Worm (Caenorhabditis elegans) whole organism, late embryonic: ENCODE measurements around the gene srz-11.

Experiments
- C08G9.2 ChIP-seq: sonication (generic microtip); optimal IDR thresholded peaks from 2 replicates; lab custom pipeline; 2016; ENCODE audit warnings: mild to moderate bottlenecking, missing genetic modification characterization, moderate library complexity, missing compliant biosample characterization
- C38D4.7 ChIP-seq: fragments of 200-800 bp; sonication (Bioruptor generic); optimal IDR thresholded peaks from 2 replicates; lab custom pipeline; 2018; ENCODE audit warnings: mild to moderate bottlenecking, missing genetic modification characterization, moderate library complexity, missing compliant biosample characterization
- F13H6.1 ChIP-seq: sonication (generic microtip); optimal IDR thresholded peaks from 2 replicates; lab custom pipeline; 2016; ENCODE audit warnings: missing genetic modification characterization, missing compliant biosample characterization
- T23F11.4 ChIP-seq: fragments of 200-800 bp; sonication (Bioruptor generic); optimal IDR thresholded peaks from 2 replicates; lab custom pipeline; 2018; ENCODE audit warnings: mild to moderate bottlenecking, missing genetic modification characterization, missing compliant biosample characterization
- ahr-1 ChIP-seq: sonication (generic microtip); optimal IDR thresholded peaks from 2 replicates; lab custom pipeline; 2016; ENCODE audit warnings: missing genetic modification characterization, missing compliant biosample characterization
- ceh-14 ChIP-seq: sonication (generic microtip); optimal IDR thresholded peaks from 2 replicates; lab custom pipeline; 2016; ENCODE audit warnings: missing genotype, missing genetic modification characterization, missing compliant biosample characterization
- ceh-18 ChIP-seq: sonication (generic microtip); optimal IDR thresholded peaks from 2 replicates; lab custom pipeline; 2016; ENCODE audit warnings: missing genetic modification characterization, missing compliant biosample characterization
- ceh-2 ChIP-seq: sonication (generic microtip); optimal IDR thresholded peaks from 2 replicates; lab custom pipeline; 2016; ENCODE audit warnings: missing genotype, missing genetic modification characterization, missing compliant biosample characterization
- ceh-22 ChIP-seq: sonication (generic microtip); optimal IDR thresholded peaks from 2 replicates; lab custom pipeline; 2017; ENCODE audit warnings: missing biosample characterization, missing genetic modification characterization
- ceh-30 ChIP-seq: fragments of 150-350 bp; optimal IDR thresholded peaks from 2 replicates; lab custom pipeline; 2014; ENCODE audit warnings: missing biosample characterization, missing genetic modification characterization
- ceh-31 ChIP-seq: sonication (generic microtip); optimal IDR thresholded peaks from 2 replicates; lab custom pipeline; 2016; ENCODE audit warnings: missing genetic modification characterization, missing compliant biosample characterization
- ceh-34 ChIP-seq: sonication (generic microtip); optimal IDR thresholded peaks from 2 replicates; lab custom pipeline; 2016; ENCODE audit warnings: mild to moderate bottlenecking, missing genetic modification characterization, missing compliant biosample characterization
- ceh-45 ChIP-seq: fragments of 200-800 bp; sonication (Bioruptor generic); IDR thresholded peaks from 2 replicates; pipeline ENCODE4 v1.3.6; 2022; ENCODE audit warnings: missing genetic modification reagents, missing genetic modification characterization, missing compliant biosample characterization
- ceh-48 ChIP-seq: sonication (generic microtip); optimal IDR thresholded peaks from 2 replicates; lab custom pipeline; 2016; ENCODE audit warnings: missing genetic modification characterization, inconsistent platforms, missing compliant biosample characterization
- ceh-6 ChIP-seq: fragments of 200-800 bp; sonication (Bioruptor generic); optimal IDR thresholded peaks from 2 replicates; lab custom pipeline; 2018; ENCODE audit warnings: mild to moderate bottlenecking, missing genetic modification characterization, missing compliant biosample characterization
- ceh-9 ChIP-seq: sonication (generic microtip); optimal IDR thresholded peaks from 2 replicates; lab custom pipeline; 2016; ENCODE audit warnings: mild to moderate bottlenecking, missing genetic modification characterization, inconsistent platforms, missing compliant biosample characterization
- che-1 ChIP-seq: sonication (generic microtip); optimal IDR thresholded peaks from 2 replicates; lab custom pipeline; 2016; ENCODE audit warnings: mild to moderate bottlenecking, missing genetic modification characterization, missing compliant biosample characterization
- dmd-4 ChIP-seq: sonication (generic microtip); optimal IDR thresholded peaks from 2 replicates; lab custom pipeline; 2016; ENCODE audit warnings: borderline replicate concordance, missing genetic modification characterization, missing compliant biosample characterization
- dve-1 ChIP-seq: sonication (generic microtip); optimal IDR thresholded peaks from 2 replicates; lab custom pipeline; 2017; ENCODE audit warnings: antibody characterized with exemption, mild to moderate bottlenecking, missing genetic modification characterization, missing compliant biosample characterization
- elt-2 ChIP-seq: sonication (generic microtip); optimal IDR thresholded peaks from 2 replicates; lab custom pipeline; 2016; ENCODE audit warnings: missing genetic modification reagents, missing genetic modification characterization, missing compliant biosample characterization
- elt-4 ChIP-seq: sonication (generic microtip); optimal IDR thresholded peaks from 2 replicates; lab custom pipeline; 2016; ENCODE audit warnings: missing genetic modification characterization, missing compliant biosample characterization
- eyg-1 ChIP-seq: sonication (generic microtip); optimal IDR thresholded peaks from 2 replicates; lab custom pipeline; 2016; ENCODE audit warnings: missing genotype, missing genetic modification characterization, missing compliant biosample characterization
- fax-1 ChIP-seq: sonication (generic microtip); optimal IDR thresholded peaks from 2 replicates; lab custom pipeline; 2016; ENCODE audit warnings: missing genotype, missing genetic modification characterization, missing compliant biosample characterization
- fkh-10 ChIP-seq: fragments of 150-350 bp; optimal IDR thresholded peaks from 2 replicates; lab custom pipeline; 2014; ENCODE audit warnings: missing biosample characterization, missing genetic modification reagents, missing genetic modification characterization
- gmeb-2 ChIP-seq: sonication (generic microtip); optimal IDR thresholded peaks from 2 replicates; lab custom pipeline; 2016; ENCODE audit warnings: missing genetic modification characterization, inconsistent platforms, missing compliant biosample characterization
- hlh-13 ChIP-seq: fragments of 200-800 bp; sonication (Bioruptor generic); optimal IDR thresholded peaks from 2 replicates; lab custom pipeline; 2018; ENCODE audit warnings: mild to moderate bottlenecking, missing genetic modification characterization, missing compliant biosample characterization
- hlh-15 ChIP-seq: sonication (generic microtip); optimal IDR thresholded peaks from 2 replicates; lab custom pipeline; 2016; ENCODE audit warnings: missing genetic modification characterization, missing compliant biosample characterization
- hlh-30 ChIP-seq: sonication (generic microtip); optimal IDR thresholded peaks from 2 replicates; lab custom pipeline; 2017; ENCODE audit warnings: antibody characterized with exemption, missing genetic modification characterization, missing compliant biosample characterization; ENCODE audit not compliant: insufficient read depth
- hlh-8 ChIP-seq: sonication (generic microtip); optimal IDR thresholded peaks from 2 replicates; lab custom pipeline; 2016; ENCODE audit warnings: missing genotype, missing genetic modification characterization, missing compliant biosample characterization
- lin-11 ChIP-seq: fragments of 200-800 bp; sonication (Bioruptor generic); optimal IDR thresholded peaks from 2 replicates; lab custom pipeline; 2018; ENCODE audit warnings: mild to moderate bottlenecking, missing genetic modification characterization, missing compliant biosample characterization
- madf-2 ChIP-seq: sonication (generic microtip); optimal IDR thresholded peaks from 2 replicates; lab custom pipeline; 2017; ENCODE audit warnings: missing genetic modification characterization, missing compliant biosample characterization
- nfya-1 ChIP-seq: sonication (generic microtip); optimal IDR thresholded peaks from 2 replicates; lab custom pipeline; 2017; ENCODE audit warnings: missing genetic modification characterization, mild to moderate bottlenecking, missing compliant biosample characterization, antibody characterized with exemption, moderate library complexity
- nhr-11 ChIP-seq: fragments of 150-350 bp; optimal IDR thresholded peaks from 2 replicates; lab custom pipeline; 2014; ENCODE audit warnings: missing biosample characterization, missing genetic modification characterization
- nhr-232 ChIP-seq: sonication (generic microtip); optimal IDR thresholded peaks from 2 replicates; lab custom pipeline; 2016; ENCODE audit warnings: missing genetic modification characterization, missing compliant biosample characterization
- npax-4 ChIP-seq: sonication (generic microtip); optimal IDR thresholded peaks from 2 replicates; lab custom pipeline; 2016; ENCODE audit warnings: missing genetic modification characterization, missing compliant biosample characterization
- odd-2 ChIP-seq: sonication (generic microtip); optimal IDR thresholded peaks from 2 replicates; lab custom pipeline; 2017; ENCODE audit warnings: antibody characterized with exemption, mild to moderate bottlenecking, missing genetic modification characterization, missing compliant biosample characterization
- pag-3 ChIP-seq: sonication (generic microtip); optimal IDR thresholded peaks from 2 replicates; lab custom pipeline; 2016; ENCODE audit warnings: missing compliant biosample characterization, missing genetic modification characterization, borderline replicate concordance
- pax-1 ChIP-seq: fragments of 150-350 bp; optimal IDR thresholded peaks from 2 replicates; lab custom pipeline; 2014; ENCODE audit warnings: missing biosample characterization, missing genetic modification characterization
- pqm-1 ChIP-seq: sonication (generic microtip); optimal IDR thresholded peaks from 2 replicates; lab custom pipeline; 2016; ENCODE audit warnings: missing genetic modification characterization, missing compliant biosample characterization
- pros-1 ChIP-seq: fragments of 150-350 bp; optimal IDR thresholded peaks from 2 replicates; lab custom pipeline; 2014; ENCODE audit warnings: missing biosample characterization, missing genetic modification reagents, missing genetic modification characterization
- ref-2 ChIP-seq: sonication (generic microtip); optimal IDR thresholded peaks from 2 replicates; lab custom pipeline; 2016; ENCODE audit warnings: missing genetic modification characterization, missing compliant biosample characterization
- rnt-1 ChIP-seq: sonication (generic microtip); optimal IDR thresholded peaks from 2 replicates; lab custom pipeline; 2016; ENCODE audit warnings: missing genetic modification characterization, missing compliant biosample characterization
- sdc-2 ChIP-seq: sonication (generic microtip); optimal IDR thresholded peaks from 2 replicates; lab custom pipeline; 2016; ENCODE audit warnings: missing genotype, missing genetic modification characterization, missing compliant biosample characterization
- sox-2 ChIP-seq: fragments of 200-800 bp; sonication (Bioruptor generic); IDR thresholded peaks from 2 replicates; pipeline ENCODE4 v1.3.6; 2022; ENCODE audit warnings: missing genetic modification reagents, missing genetic modification characterization, missing compliant biosample characterization
- tbx-2 ChIP-seq: sonication (generic microtip); optimal IDR thresholded peaks from 2 replicates; lab custom pipeline; 2016; ENCODE audit warnings: missing genetic modification characterization, missing compliant biosample characterization
- tbx-7 ChIP-seq: sonication (generic microtip); optimal IDR thresholded peaks from 2 replicates; lab custom pipeline; 2016; ENCODE audit warnings: missing genotype, missing genetic modification characterization, missing compliant biosample characterization
- ttx-3 ChIP-seq: sonication (generic microtip); optimal IDR thresholded peaks from 2 replicates; lab custom pipeline; 2016; ENCODE audit warnings: missing genetic modification reagents, missing genetic modification characterization, missing compliant biosample characterization
- unc-42 ChIP-seq: sonication (generic microtip); optimal IDR thresholded peaks from 2 replicates; lab custom pipeline; 2016; ENCODE audit warnings: missing genotype, missing genetic modification characterization, missing compliant biosample characterization
- unc-55 ChIP-seq: sonication (generic microtip); optimal IDR thresholded peaks from 2 replicates; lab custom pipeline; 2017; ENCODE audit warnings: missing biosample characterization, missing genetic modification reagents, missing genetic modification characterization

srz-11 gene

DNA sequence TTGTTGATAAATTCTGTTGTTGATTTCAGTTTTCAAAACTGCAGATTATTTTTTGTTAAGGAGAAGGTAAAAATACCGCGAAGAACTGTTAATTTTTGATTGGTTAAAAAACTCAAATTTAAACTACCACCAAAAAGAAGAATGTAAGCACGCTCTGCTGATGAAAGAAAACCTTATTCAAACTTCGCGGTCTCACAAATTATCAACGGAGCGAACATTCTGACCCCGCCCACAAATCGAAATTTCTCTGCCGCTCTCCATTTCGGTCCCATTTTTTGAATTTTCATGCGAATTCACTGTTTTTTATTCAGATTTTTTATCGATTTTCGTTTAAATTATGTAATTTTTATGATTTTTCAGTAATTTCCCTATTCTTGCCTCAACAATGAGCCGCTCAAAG is 26.7 kb downstream of the srz-11 start, which contains the start of gene cyn-3:
cyn-3 (plus strand) TSS at position 361 of the 400 bp plus-strand sequence.
- TF ChIP-seq ttx-3 (tag; lab: Kevin White, UChicago) = no peak
- TF ChIP-seq ceh-31 (tag; lab: Kevin White, UChicago) = peak; percentile 63
- no peak for TF ChIP-seq eyg-1 (tag; lab: Kevin White, UChicago)
- TF ChIP-seq nfya-1 (tag; lab: Kevin White, UChicago) = peak; percentile 66
- TF ChIP-seq dve-1 (tag; lab: Kevin White, UChicago) = peak; percentile 58
- TF ChIP-seq pros-1 (tag; lab: Kevin White, UChicago) = peak; percentile 12
- peak; percentile 16 for TF ChIP-seq tbx-2 (tag; lab: Kevin White, UChicago)
- peak; percentile 76 for TF ChIP-seq unc-42 (tag; lab: Kevin White, UChicago)
- peak; percentile 36 for TF ChIP-seq ceh-18
- TF ChIP-seq ceh-48 (tag; lab: Kevin White, UChicago) = peak; percentile 30
- peak; percentile 40 for TF ChIP-seq unc-55 (GFP tag; lab: Kevin White, UChicago)

DNA sequence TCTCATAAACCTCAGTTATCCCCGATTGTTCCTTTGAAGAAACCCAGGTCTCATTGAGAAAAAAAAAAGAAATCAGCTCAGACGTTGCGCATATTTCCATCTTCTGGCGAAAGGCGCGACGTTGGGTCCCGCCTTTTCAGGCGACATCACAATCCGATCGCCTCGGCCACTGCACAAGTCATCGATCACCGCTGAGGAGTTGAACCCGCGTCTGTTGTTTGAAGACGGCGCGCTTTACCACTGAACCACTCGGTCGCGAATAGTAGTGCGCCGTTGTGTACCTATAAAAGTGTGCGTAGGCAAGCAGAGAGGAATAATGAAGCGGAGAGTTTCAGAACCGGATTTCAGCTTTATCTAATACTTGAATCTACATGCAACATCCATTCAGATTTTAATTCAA is 28.0 kb downstream of the srz-11 start, which contains the start of gene Y75B12B.11:
Y75B12B.11 (plus strand) TSS at position 394 of the 400 bp plus-strand sequence.
- TF ChIP-seq fkh-10 (GFP tag; lab: Kevin White, UChicago) (no peak), odd-2 (tag; lab: Kevin White, UChicago) (no peak), ceh-9 (peak; percentile 68), F13H6.1 (tag; lab: Kevin White, UChicago) (peak; percentile 81), ceh-34 (tag; lab: Kevin White, UChicago) (peak; percentile 88), ceh-48 (tag; lab: Kevin White, UChicago) (peak; percentile 74), tbx-7 (peak; percentile 59), npax-4 (tag; lab: Kevin White, UChicago) (peak; percentile 74), pag-3 (tag; lab: Kevin White, UChicago) (no peak), hlh-30 (tag; lab: Kevin White, UChicago) (peak; percentile 67), ceh-2 (tag; lab: Kevin White, UChicago) (peak; percentile 88), C08G9.2 (tag; lab: Kevin White, UChicago) (peak; percentile 82), che-1 (tag; lab: Kevin White, UChicago) (peak; percentile 90), C38D4.7 (peak; percentile 86), madf-2 (tag; lab: Kevin White, UChicago) (peak; percentile 85), nhr-11 (tag; lab: Kevin White, UChicago) (no peak), unc-55 (GFP tag; lab: Kevin White, UChicago) (peak; percentile 8), hlh-8 (peak; percentile 84), nhr-232 (tag; lab: Kevin White, UChicago) (peak; percentile 84), ceh-30 (tag; lab: Kevin White, UChicago) (peak; percentile 82), eyg-1 (tag; lab: Kevin White, UChicago) (peak; percentile 87), pqm-1 (tag; lab: Kevin White, UChicago) (peak; percentile 84), ceh-31 (tag; lab: Kevin White, UChicago) (peak; percentile 75), ahr-1 (tag; lab: Kevin White, UChicago) (peak; percentile 71), sdc-2 (tag; lab: Kevin White, UChicago) (peak; percentile 84), ceh-14 (tag; lab: Kevin White, UChicago) (peak; percentile 93), rnt-1 (tag; lab: Kevin White, UChicago) (peak; percentile 76), elt-4 (tag; lab: Kevin White, UChicago) (peak; percentile 82), hlh-13 (peak; percentile 75), T23F11.4 (peak; percentile 89), ceh-45 (GFP tag; lab: Robert Waterston, UW) (peak; percentile 81), tbx-2 (tag; lab: Kevin White, UChicago) (peak; percentile 86), gmeb-2 (peak; percentile 80), ceh-18 (peak; percentile 78), ref-2 (tag; lab: Kevin White, UChicago) (peak; percentile 87), sox-2 (GFP tag; lab: Robert Waterston, UW) (peak; percentile 62; the same call in 1 of the 2 replicates), dve-1 (tag; lab: Kevin White, UChicago) (peak; percentile 87), ceh-6 (GFP tag; lab: Kevin White, UChicago) (peak; percentile 87), elt-2 (tag; lab: Kevin White, UChicago) (peak; percentile 93), fax-1 (tag; lab: Kevin White, UChicago) (peak; percentile 82), ceh-22 (tag; lab: Kevin White, UChicago) (no peak), dmd-4 (peak; percentile 86), nfya-1 (tag; lab: Kevin White, UChicago) (peak; percentile 70), lin-11 (tag; lab: Kevin White, UChicago) (peak; percentile 81), hlh-15 (peak; percentile 80), pax-1 (no peak)
